Worm (Caenorhabditis elegans): ENCODE data around the gene H43I07.1.

Gene H43I07.1

DNA sequence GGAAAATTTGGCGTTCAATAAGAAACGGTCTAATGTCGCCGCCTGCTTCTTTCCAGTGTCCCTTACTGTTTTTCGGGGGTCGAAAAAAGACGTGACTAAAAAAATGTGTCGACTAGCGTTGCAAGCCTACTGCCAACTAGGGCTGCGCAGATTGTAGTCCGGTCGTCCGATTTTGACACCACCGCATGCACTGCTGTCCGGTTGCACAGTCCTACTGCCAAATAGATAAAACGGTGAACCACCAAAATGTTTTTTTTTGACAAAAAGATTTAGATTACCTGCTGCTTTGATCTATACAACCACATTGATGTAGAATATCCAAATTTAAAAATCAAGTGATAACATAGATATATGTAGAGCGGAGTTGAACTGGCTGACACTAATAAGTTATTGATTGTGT, 43.8 kb downstream of the H43I07.1 start:
- TF ChIP-seq ama-1 (optimal IDR thresholded peaks at IDR 0.05) (no peak), flt-1 (GFP tag; IDR thresholded peaks at IDR 0.05) (no peak), scrt-1 (GFP tag; IDR thresholded peaks at IDR 0.05) (no peak), aly-1 (tag; optimal IDR thresholded peaks at IDR 0.05) (no peak)

DNA sequence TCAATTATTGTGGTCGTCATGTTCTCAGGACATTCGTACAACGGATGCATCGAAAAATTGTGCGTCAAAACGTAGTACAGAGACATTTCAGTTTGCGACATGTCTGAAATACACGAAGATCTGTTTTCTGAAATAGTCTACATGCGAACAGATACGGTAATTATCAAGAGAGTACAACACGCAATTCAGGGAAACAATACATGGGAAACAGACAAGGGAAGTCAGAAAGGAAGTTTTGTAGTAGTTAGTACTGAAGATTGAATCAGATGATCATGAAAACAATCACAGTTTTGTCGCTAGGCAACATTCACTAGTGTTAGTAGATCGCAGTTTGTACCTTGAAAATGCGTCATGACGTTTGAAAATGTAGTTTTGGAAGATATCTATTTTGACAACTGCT, 45.5 kb downstream of the H43I07.1 start, which contains the start of gene srt-13:
Gene srt-13, minus strand, starts transcription at position 101 of the 400 bp plus-strand sequence.
- no peak for TF ChIP-seq hmg-4 (GFP tag; optimal IDR thresholded peaks at IDR 0.05)
- TF ChIP-seq hmbx-1 (tag; optimal IDR thresholded peaks at IDR 0.05) = no peak
- TF ChIP-seq F13C5.2 (tag; optimal IDR thresholded peaks at IDR 0.05) = no peak
- TF ChIP-seq tbx-11 (GFP tag; IDR thresholded peaks at IDR 0.05) = no peak
- TF ChIP-seq ceh-36 (tag; optimal IDR thresholded peaks at IDR 0.05) = no peak

DNA sequence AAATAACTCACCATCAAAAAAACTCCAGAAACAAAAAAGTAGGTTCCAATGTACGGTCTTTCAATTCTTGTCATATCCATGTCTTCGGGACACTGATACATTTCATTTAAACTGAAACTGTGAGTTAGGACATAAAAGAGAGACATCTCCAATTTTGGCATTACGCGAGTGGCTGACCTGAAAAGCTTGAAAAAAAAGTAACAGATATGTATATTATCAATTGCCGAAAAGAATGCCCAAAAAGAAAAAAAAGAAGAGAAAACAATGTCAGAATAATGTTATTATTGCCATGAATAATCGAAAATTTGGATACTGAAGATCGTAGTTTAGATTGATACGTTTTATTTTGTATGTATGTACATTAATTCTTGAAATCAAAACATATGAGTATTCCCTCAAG, 52.0 kb downstream of the H43I07.1 start, which contains the start of gene srt-14:
Gene srt-14, minus strand, starts transcription at position 101 of the 400 bp plus-strand sequence.
- no peak for TF ChIP-seq scrt-1 (GFP tag; IDR thresholded peaks at IDR 0.05)
- no peak for TF ChIP-seq ama-1 (optimal IDR thresholded peaks at IDR 0.05)
- TF ChIP-seq aly-1 (tag; optimal IDR thresholded peaks at IDR 0.05) = no peak
- TF ChIP-seq pes-1 (GFP tag; IDR thresholded peaks at IDR 0.05) = no peak
